Worm (Caenorhabditis elegans) whole organism, dauer: Measurements from ENCODE around the gene fbxb-116.

Source experiments
- unc-62 ChIP-seq: sonication (generic microtip); optimal IDR thresholded peaks from 2 replicates; lab custom pipeline; 2017; ENCODE audit warnings: missing biosample characterization, missing genetic modification reagents, missing genetic modification characterization

The fbxb-116 gene

ce11 chrV:19233469-19233868, at the start of gene fbxb-116:
Gene fbxb-116 (plus strand): TSS chrV:19233769.
- TF ChIP-seq unc-62: no peak

- no peak for TF ChIP-seq unc-62
Observed at ce11 chrV:19189963-19190597, 43.5 kb upstream of the fbxb-116 start, which contains the start of the genes Y39B6A.3 and pph-5. Gene Y39B6A.3 (minus strand): TSS chrV:19190013. Gene pph-5 (plus strand): TSS chrV:19190547.

DNA sequence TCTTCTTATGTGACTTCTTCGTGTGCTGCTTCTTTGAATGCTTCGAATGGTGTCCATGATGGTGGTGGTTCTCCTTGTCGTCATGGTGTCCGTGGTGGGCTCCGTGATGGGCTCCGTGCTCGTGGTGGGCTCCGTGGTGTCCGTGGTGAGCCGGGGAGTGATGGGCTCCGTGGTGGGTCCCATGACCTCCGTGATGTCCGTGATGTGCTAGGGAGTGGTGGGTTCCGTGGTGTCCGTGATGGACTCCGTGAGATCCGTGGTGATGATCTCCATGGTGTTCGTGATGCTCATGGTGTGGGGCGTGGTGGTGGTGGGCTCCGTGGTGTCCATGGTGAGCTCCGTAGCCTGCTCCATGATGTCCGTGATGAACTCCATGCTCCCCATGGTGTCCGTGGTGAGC, 32.4 kb upstream of the fbxb-116 start:
- TF ChIP-seq unc-62: no peak

DNA sequence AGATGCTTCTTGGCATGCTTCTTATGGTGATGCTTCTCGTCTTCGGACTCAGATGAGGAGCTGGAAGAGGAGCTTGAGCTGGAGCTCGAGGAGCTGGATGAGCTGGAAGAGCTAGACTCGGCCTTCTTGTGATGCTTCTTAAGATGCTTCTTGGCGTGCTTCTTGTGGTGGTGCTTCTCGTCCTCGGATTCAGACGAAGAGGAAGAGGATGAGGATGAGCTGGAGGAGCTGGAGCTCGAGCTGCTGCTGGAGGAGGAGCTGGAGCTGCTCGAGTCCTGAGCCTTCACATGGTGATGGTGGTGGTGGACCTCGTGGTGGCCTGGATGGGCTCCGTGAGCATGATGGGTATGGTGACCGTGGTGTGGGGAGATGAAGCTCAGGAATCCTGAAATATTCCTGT, 30.8 kb upstream of the fbxb-116 start:
- TF ChIP-seq unc-62: no peak

ce11 chrV:19203299-19203698, 30.3 kb upstream of the fbxb-116 start, which contains the start of gene Y39B6A.1:
Gene Y39B6A.1 (minus strand): TSS chrV:19203607.
- TF ChIP-seq unc-62: no peak

ce11 chrV:19205450-19205849, 28.1 kb upstream of the fbxb-116 start:
- no peak for TF ChIP-seq unc-62

ce11 chrV:19206911-19207310, 26.7 kb upstream of the fbxb-116 start:
- no peak for TF ChIP-seq unc-62

DNA sequence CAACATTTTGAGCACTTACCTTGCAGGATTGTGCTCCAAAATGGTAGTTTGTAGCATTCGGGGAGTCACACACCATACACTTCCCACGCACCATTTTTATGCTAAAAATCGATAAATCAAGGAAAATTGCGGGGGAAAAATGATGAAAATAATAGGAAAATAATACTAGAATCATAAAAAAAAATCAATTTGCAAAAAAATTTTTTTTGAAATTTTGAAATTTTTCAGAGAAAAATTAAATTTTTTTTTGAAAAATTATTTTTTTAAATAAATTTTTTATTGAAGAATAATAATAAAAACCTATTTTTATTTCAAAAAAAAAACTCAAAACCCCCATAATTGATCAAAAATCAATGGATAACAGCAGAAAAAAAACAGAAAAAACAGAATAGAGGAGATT, 21.8 kb upstream of the fbxb-116 start, which contains the start of gene nhr-79:
Gene nhr-79 (minus strand): TSS at position 101 of the 400 bp plus-strand sequence.
- TF ChIP-seq unc-62: no peak

ce11 chrV:19212354-19212753, 21.2 kb upstream of the fbxb-116 start:
- no peak for TF ChIP-seq unc-62

DNA sequence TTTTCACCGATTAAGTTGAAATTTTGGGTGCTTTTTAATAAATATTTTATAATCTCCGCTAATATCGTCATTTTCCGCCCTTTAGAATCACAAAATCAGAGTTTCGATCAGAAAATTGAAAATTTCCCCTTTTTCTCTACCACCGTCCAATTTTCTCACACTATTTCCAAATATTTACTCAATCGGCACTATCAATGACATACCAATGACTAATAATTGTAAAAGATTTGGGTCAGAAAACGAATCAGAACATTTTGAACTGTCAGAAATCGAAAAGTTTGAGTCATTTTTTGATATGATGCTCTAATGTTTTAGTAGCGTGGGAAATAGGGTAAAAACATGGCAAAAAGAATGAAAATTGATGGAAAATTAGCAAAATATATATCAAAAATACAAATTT, 16.5 kb upstream of the fbxb-116 start, which contains the start of gene srr-2:
Gene srr-2 (minus strand): TSS at position 73 of the 400 bp plus-strand sequence.
- no peak for TF ChIP-seq unc-62

DNA sequence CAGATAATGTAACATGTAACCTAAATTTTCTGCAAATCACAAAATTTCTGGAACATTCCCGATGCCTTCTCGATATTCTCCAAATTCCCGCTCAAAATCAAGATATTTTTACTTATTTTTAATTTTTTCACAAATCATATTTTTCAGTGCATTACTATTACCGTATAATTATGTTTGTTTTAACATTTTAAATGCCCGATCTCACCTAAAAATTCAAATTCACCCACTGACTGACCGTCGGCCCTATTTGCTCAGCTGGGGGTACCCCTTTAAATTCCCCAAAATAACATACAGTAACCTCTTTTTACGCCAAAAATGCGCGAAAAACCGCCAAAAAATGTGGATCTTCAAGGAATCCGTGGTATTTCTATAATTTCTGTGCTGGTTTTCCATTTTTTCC, 15.9 kb upstream of the fbxb-116 start, which contains the start of gene oac-49:
Gene oac-49 (plus strand): TSS at position 301 of the 400 bp plus-strand sequence.
- TF ChIP-seq unc-62: no peak

DNA sequence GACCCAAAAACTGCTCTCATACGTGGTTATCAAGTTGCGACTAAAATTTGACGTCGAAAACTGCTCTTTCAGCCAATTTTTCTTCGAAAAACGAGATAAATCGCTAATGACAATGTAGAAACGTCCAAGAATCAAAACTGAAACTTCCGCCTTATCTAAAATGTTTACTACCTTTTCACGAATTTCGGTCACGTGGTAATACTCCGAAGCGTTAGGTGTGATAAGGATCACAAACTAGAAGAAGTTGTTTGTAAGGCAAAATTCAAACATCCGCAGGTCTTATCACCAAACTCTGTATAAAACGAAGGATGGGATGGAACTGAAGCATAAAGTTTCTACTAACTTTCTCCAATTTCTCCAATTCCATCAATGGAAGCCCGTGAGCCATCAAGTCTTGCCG, 3.2 kb upstream of the fbxb-116 start, which contains the start of gene sqst-3:
Gene sqst-3 (plus strand): TSS at position 370 of the 400 bp plus-strand sequence.
- TF ChIP-seq unc-62: no peak

ce11 chrV:19231167-19231566, 2.4 kb upstream of the fbxb-116 start:
- no peak for TF ChIP-seq unc-62

- TF ChIP-seq unc-62: no peak
Observed at ce11 chrV:19237204-19237603, 3.6 kb downstream of the fbxb-116 start, which contains the start of gene fbxb-2. Gene fbxb-2 (minus strand): TSS chrV:19237304.

DNA sequence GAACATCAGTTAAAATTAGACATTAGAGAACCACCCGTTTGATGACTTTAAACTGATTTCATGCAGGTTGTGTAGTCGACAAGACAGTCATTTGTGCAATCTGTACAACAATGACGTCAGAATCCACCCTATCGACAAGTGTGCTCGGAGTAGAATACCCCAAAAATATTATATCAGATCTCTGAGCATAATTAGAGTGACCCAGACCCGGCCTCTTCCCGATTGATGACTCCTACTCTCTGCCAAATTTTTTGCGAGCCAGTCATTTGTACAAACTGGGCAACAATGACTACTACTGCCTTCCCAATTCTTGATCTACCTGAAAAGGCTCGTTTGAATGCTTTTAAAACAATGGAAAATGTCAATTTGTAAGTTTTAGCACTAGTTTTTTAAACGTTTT, 6.6 kb downstream of the fbxb-116 start, which contains the start of the genes fbxb-115 and fbxb-1:
Gene fbxb-115 (minus strand): TSS at position 101 of the 400 bp plus-strand sequence.
Gene fbxb-1 (plus strand): TSS at position 226 of the 400 bp plus-strand sequence.
- no peak for TF ChIP-seq unc-62

DNA sequence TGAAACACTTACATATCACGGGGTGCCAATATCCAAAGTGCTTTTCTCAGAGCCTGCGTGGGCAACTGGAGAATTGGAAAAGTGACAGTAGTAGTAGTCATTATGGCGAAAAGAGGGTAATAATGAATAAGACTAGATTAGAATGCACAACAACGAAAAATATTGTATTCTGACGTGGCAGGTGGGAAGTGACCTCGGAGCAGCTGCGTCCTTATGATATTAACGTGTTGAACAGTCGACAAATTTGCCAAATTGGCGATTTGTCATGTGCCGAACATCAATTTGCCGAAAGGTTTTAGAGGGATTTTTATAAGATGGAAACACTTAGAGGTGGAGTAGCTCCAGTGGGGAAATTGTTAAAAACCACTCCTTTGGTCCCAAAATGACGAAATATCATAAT, 17.4 kb downstream of the fbxb-116 start, which contains the start of gene str-81:
Gene str-81 (minus strand): TSS at position 101 of the 400 bp plus-strand sequence.
- no peak for TF ChIP-seq unc-62

- no peak for TF ChIP-seq unc-62
Observed at ce11 chrV:19251844-19252243, 18.3 kb downstream of the fbxb-116 start, which contains the start of gene F21D9.11. Gene F21D9.11 (plus strand): TSS chrV:19252144.

- TF ChIP-seq unc-62: no peak
Observed at ce11 chrV:19253520-19253919, 20.0 kb downstream of the fbxb-116 start, which contains the start of gene F21D9.4. Gene F21D9.4 (plus strand): TSS chrV:19253820.
